Worm (Caenorhabditis elegans): ENCODE measurements around the gene Y76B12C.9.
"Not testable (repeated sequence)": the region's sequence is repeated elsewhere in the genome, so short reads cannot be mapped to it uniquely, and the experiment has no call there.

The Y76B12C.9 gene

DNA sequence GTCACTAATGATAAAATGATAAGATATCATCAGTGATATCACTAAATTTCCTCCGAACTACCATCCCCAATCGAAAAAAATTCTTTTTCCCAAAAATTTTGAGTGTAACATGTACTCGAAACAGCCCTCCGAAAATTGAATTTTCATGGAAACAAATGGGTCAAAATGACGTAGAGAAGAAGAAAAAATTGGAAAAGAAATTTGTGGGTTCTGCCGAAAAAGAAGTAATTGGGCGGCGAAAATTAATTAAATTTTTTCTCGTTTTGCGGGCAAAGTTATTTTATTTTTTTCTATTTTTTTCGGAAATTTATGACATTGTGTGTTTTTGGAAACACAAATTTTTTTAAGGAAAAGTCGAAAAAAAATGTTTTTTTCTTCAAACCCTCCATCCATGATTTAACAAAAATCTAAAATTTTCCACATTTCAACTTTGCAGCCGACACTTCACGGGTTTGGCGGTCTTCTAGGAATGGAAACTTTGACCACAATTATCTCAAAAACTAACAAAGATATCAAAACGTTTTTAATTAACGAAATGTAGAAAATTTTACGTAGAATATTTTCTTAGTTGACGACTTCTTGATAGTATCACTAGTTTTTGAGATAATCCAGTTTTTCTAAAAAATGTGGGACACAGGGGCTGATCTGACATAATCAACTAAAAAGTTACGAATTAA is 40.4 kb upstream of the Y76B12C.9 start:
- TF ChIP-seq ceh-14 (tag; optimal IDR thresholded peaks at IDR 0.05) (peak; percentile 9), unc-86 (tag; optimal IDR thresholded peaks at IDR 0.05) (no peak), unc-42 (tag; optimal IDR thresholded peaks at IDR 0.05) (peak; percentile 68)

DNA sequence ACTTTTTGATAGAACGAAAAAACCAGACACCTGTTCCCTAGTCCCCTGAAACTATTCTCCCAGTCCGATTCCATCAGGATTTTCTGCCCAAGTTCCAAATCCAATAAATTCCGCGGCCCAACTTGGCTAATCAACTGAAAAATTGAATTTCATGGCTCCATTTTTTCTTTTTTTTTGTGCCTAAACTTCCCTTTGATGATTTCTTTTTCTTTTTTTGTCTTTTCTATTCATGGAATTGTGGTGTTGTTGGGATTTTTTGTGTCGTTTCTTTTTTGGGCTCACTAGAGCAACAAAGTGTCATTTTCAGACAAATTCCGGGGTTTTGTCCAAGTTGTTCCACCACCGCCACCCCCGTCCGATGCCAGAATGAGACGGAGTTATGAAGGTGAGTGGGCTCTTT is 29.0 kb upstream of the Y76B12C.9 start, which contains the start of gene arrd-26:
arrd-26 (plus strand) TSS at position 301 of the 400 bp plus-strand sequence.
- TF ChIP-seq ceh-19 (GFP tag; optimal IDR thresholded peaks at IDR 0.05) (no peak), unc-42 (tag; optimal IDR thresholded peaks at IDR 0.05) (peak; percentile 15), gmeb-2 (tag; optimal IDR thresholded peaks at IDR 0.05) (no peak), eyg-1 (tag; optimal IDR thresholded peaks at IDR 0.05) (no peak), pag-3 (tag; optimal IDR thresholded peaks at IDR 0.05; ENCODE audit: borderline replicate concordance) (no peak)

DNA sequence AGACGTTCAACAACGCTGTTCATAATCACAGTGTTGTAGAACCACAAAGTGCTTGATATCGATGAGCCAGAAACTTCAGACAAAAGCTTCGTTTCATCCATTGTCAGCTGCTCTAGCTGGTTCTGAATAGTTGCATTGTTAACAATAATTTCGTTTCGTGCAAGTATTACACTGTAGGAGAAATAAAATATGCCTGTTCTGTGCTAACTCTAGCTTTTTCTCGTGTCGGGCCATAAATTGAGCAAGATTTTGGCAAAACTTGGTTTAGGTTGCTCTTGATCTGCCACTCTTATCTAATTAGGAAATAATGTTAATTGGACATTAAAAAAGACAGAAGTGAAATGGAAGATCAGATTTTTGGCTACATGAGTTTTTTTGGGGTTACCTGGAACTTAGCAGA is 22.1 kb upstream of the Y76B12C.9 start, which contains the start of gene R05C11.2:
R05C11.2 (minus strand) TSS at position 101 of the 400 bp plus-strand sequence.
- TF ChIP-seq gmeb-2 (tag; optimal IDR thresholded peaks at IDR 0.05) (no peak), unc-86 (tag; optimal IDR thresholded peaks at IDR 0.05) (no peak), ceh-14 (tag; optimal IDR thresholded peaks at IDR 0.05) (no peak), ztf-16 (tag; optimal IDR thresholded peaks at IDR 0.05) (no peak), pqm-1 (tag; optimal IDR thresholded peaks at IDR 0.05) (no peak)

DNA sequence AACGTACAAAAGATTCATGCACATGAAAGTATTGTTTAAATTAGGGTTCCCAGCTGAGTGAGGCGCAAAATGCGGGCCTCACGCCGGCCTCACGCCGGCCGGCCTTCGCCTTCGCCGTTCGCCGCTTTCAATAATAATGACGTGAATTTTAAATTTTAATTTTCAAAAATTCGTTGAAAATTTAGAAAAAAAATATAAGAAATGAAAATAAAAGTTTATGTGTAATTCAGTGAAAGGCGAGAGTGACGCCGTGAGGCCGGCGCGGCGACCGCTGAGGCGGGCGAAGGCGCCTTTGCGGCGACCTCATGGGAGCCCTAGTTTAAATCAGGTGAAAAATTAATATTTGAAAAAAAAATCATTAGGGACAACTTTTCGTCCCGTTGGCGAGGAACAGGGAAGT is 20.6 kb upstream of the Y76B12C.9 start:
- TF ChIP-seq elt-4 (tag; optimal IDR thresholded peaks at IDR 0.05) = no peak
- TF ChIP-seq nhr-11 (tag; optimal IDR thresholded peaks at IDR 0.05) = no peak
- TF ChIP-seq ceh-24 (tag; optimal IDR thresholded peaks at IDR 0.05) = no peak
- TF ChIP-seq T23F11.4 (GFP tag; optimal IDR thresholded peaks at IDR 0.05) = no peak
- TF ChIP-seq ets-4 (tag; optimal IDR thresholded peaks at IDR 0.05) = no peak
- TF ChIP-seq mec-3 (tag; optimal IDR thresholded peaks at IDR 0.05; ENCODE audit: borderline replicate concordance) = no peak
- no peak for TF ChIP-seq ceh-6 (GFP tag; optimal IDR thresholded peaks at IDR 0.05)
- no peak for TF ChIP-seq unc-42 (tag; optimal IDR thresholded peaks at IDR 0.05)

DNA sequence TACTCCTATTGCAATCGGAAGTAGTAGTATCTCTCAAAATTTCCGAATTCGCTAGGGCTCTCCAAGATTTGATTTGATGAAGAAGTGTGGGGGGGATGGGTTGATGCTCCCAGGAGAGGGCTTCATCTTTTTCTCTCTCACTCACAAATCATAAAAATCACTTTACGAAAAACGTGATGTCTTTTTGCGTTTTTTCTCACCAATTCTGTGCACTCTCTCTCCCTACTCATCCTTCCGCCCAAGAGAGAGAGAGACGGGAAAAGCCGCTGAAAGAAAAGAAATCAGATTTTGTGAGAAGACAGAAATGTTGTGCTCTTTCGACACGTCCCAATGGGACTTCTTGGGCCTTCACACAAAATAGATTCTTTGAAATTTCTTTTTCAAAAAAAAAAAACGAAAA is 16.7 kb upstream of the Y76B12C.9 start:
- TF ChIP-seq unc-42 (tag; optimal IDR thresholded peaks at IDR 0.05) = peak; percentile 98
- TF ChIP-seq fkh-10 (GFP tag; optimal IDR thresholded peaks at IDR 0.05) = peak; percentile 18
- no peak for TF ChIP-seq ceh-31 (tag; optimal IDR thresholded peaks at IDR 0.05)
- peak; percentile 34 for TF ChIP-seq ceh-18 (tag; optimal IDR thresholded peaks at IDR 0.05)

DNA sequence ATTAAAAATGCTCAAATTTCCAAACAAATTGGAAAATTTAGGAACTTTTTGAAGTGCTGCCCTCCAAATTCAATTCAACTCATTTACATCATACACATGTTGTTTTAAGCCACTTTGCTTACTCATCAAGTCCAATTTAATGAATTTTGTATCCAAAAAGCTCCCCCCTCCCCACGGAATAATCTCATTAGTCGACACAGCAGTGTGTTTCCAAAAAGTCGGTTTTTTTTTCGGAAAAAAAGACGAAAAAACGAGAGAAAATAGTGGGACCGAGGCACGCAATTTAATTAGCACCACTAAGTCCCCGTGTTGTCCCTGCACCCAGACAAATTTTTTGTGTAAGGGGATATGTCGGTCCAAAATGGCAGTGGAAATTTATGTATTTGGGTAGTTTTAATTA is 15.5 kb upstream of the Y76B12C.9 start:
- TF ChIP-seq ceh-14 (tag; optimal IDR thresholded peaks at IDR 0.05) (peak; percentile 81), ceh-31 (tag; optimal IDR thresholded peaks at IDR 0.05) (peak; percentile 53), unc-42 (tag; optimal IDR thresholded peaks at IDR 0.05) (peak; percentile 99), ama-1 (optimal IDR thresholded peaks at IDR 0.05) (no peak), unc-86 (tag; optimal IDR thresholded peaks at IDR 0.05) (no peak), elt-2 (tag; optimal IDR thresholded peaks at IDR 0.05) (no peak)

DNA sequence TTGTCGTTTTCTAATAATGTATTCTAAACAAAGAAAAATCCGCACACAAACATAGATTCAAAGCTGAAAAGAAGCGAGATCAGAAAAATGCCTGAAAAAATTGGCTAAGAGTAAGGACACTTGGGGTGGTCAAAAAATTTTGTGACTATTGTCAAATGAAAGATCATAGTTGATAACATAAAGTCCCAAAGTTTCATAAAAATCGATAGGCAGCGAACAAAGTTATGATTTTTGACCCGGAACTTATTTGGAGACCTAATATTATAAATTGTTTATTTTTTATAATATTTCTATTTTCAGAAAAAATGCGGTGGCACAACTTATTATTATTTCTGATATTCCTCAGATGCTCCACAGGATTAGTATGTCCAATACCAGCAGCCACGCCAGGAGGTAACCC is 14.3 kb upstream of the Y76B12C.9 start, which contains the start of gene R05C11.4:
R05C11.4 (plus strand) TSS at position 301 of the 400 bp plus-strand sequence.
- TF ChIP-seq ceh-9 (tag; optimal IDR thresholded peaks at IDR 0.05); gmeb-2 (tag; optimal IDR thresholded peaks at IDR 0.05); ceh-45 (GFP tag; IDR thresholded peaks at IDR 0.05): not testable (repeated sequence)

DNA sequence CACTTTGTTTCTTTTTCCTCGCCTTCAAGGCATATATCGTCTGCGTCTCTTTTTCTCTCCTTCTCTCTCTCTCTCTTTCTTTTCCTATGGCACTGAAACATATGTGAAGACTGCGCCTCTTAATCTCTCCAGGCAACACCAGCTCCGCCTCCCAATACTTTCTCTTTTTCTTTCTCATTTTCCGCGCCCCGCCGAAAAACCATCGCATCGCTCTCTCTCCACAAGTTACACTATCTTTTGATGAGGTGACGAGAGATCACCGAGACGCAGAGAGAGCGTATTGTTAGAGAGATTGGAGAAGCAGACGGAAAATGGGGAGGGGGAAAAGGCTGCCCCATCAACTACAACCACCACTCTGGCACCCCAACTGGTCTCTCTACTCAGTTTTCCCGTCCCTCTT is 12.0 kb upstream of the Y76B12C.9 start:
- TF ChIP-seq ref-2 (tag; optimal IDR thresholded peaks at IDR 0.05) (peak; percentile 77), ceh-45 (GFP tag; IDR thresholded peaks at IDR 0.05) (no peak), nhr-232 (tag; optimal IDR thresholded peaks at IDR 0.05) (no peak), dve-1 (tag; optimal IDR thresholded peaks at IDR 0.05) (peak; percentile 72), ceh-19 (GFP tag; optimal IDR thresholded peaks at IDR 0.05) (peak; percentile 25), pha-2 (tag; optimal IDR thresholded peaks at IDR 0.05) (peak; percentile 34), ceh-30 (tag; optimal IDR thresholded peaks at IDR 0.05) (peak; percentile 40), tbx-7 (tag; optimal IDR thresholded peaks at IDR 0.05) (no peak), tbx-2 (tag; optimal IDR thresholded peaks at IDR 0.05) (peak; percentile 69), zip-5 (tag; optimal IDR thresholded peaks at IDR 0.05) (no peak), ceh-24 (tag; optimal IDR thresholded peaks at IDR 0.05) (no peak), dmd-4 (tag; optimal IDR thresholded peaks at IDR 0.05; ENCODE audit: borderline replicate concordance) (peak; percentile 65), pha-4 (tag; optimal IDR thresholded peaks at IDR 0.05) (no peak), pag-3 (tag; optimal IDR thresholded peaks at IDR 0.05; ENCODE audit: borderline replicate concordance) (no peak), ceh-48 (tag; optimal IDR thresholded peaks at IDR 0.05) (peak; percentile 17), elt-4 (tag; optimal IDR thresholded peaks at IDR 0.05) (no peak), unc-3 (GFP tag; conservative IDR thresholded peaks at IDR 0.05) (no peak), unc-3 (tag; optimal IDR thresholded peaks at IDR 0.05) (peak; percentile 31), hlh-6 (tag; optimal IDR thresholded peaks at IDR 0.05) (no peak), mec-3 (tag; optimal IDR thresholded peaks at IDR 0.05; ENCODE audit: borderline replicate concordance) (no peak)
